Worm (Caenorhabditis elegans) whole organism, young adult: ENCODE measurements around the gene mab-21.

Experiments
- B0019.2 ChIP-seq: fragments of 200-800 bp; sonication (Bioruptor generic); conservative IDR thresholded peaks from 2 replicates; pipeline ENCODE4 v1.3.6; 2022; ENCODE audit warnings: missing genetic modification reagents, missing genetic modification characterization, missing compliant biosample characterization
- C06A6.2 ChIP-seq: fragments of 200-800 bp; sonication (Bioruptor generic); conservative IDR thresholded peaks from 2 replicates; pipeline ENCODE4 v1.3.6; 2022; ENCODE audit warnings: missing genetic modification characterization, missing compliant biosample characterization
- F10E7.11 ChIP-seq: sonication (generic microtip); optimal IDR thresholded peaks from 2 replicates; lab custom pipeline; 2017; ENCODE audit warnings: mild to moderate bottlenecking, missing genetic modification characterization, moderate library complexity, missing compliant biosample characterization
- F39B2.1 ChIP-seq: fragments of 200-800 bp; sonication (Bioruptor generic); IDR thresholded peaks from 2 replicates; pipeline ENCODE4 v1.3.6; 2022; ENCODE audit warnings: missing genetic modification reagents, missing genetic modification characterization, missing compliant biosample characterization
- F57C9.4 ChIP-seq: sonication (generic microtip); optimal IDR thresholded peaks from 2 replicates; lab custom pipeline; 2017; ENCODE audit warnings: mild to moderate bottlenecking, missing genetic modification characterization, missing compliant biosample characterization
- T26A5.8 ChIP-seq: sonication (generic microtip); optimal IDR thresholded peaks from 2 replicates; lab custom pipeline; 2016; ENCODE audit warnings: missing genetic modification characterization, missing compliant biosample characterization
- bed-2 ChIP-seq: fragments of 200-800 bp; sonication (Bioruptor generic); IDR thresholded peaks from 2 replicates; pipeline ENCODE4 v1.3.6; 2022; ENCODE audit warnings: missing genetic modification reagents, missing genetic modification characterization, missing compliant biosample characterization
- ccch-3 ChIP-seq: fragments of 200-800 bp; sonication (Bioruptor generic); optimal IDR thresholded peaks from 2 replicates; lab custom pipeline; 2018; ENCODE audit warnings: mild to moderate bottlenecking, missing genetic modification characterization, missing compliant biosample characterization
- cebp-1 ChIP-seq, 2 experiments: fragments of 200-800 bp in 1 of 2; sonication (Bioruptor generic) in 1 of 2; sonication (generic microtip) in 1 of 2; IDR thresholded peaks in 1 of 2; optimal IDR thresholded peaks in 1 of 2; 2 replicates each; pipeline versions ENCODE4 v1.3.6 to Lab custom; 2017 to 2022; ENCODE audit warnings: missing compliant biosample characterization in 2 of 2, missing genetic modification characterization in 2 of 2, mild to moderate bottlenecking in 1 of 2, missing genetic modification reagents in 1 of 2, moderate library complexity in 1 of 2
- ceh-27 ChIP-seq: fragments of 200-800 bp; sonication (Bioruptor generic); optimal IDR thresholded peaks from 2 replicates; lab custom pipeline; 2018; ENCODE audit warnings: mild to moderate bottlenecking, missing genetic modification characterization, moderate library complexity, missing compliant biosample characterization
- ceh-58 ChIP-seq: fragments of 200-800 bp; sonication (Bioruptor generic); IDR thresholded peaks from 2 replicates; pipeline ENCODE4 v1.3.6; 2022; ENCODE audit warnings: missing genetic modification characterization, missing compliant biosample characterization
- efl-1 ChIP-seq: fragments of 150-350 bp; optimal IDR thresholded peaks from 2 replicates; lab custom pipeline; 2014; ENCODE audit warnings: missing biosample characterization, missing genetic modification reagents, missing genetic modification characterization
- fkh-3 ChIP-seq: sonication (generic microtip); optimal IDR thresholded peaks from 2 replicates; lab custom pipeline; 2016; ENCODE audit warnings: mild to moderate bottlenecking, missing genetic modification characterization, missing compliant biosample characterization
- lag-1 ChIP-seq: fragments of 200-800 bp; sonication (Bioruptor generic); IDR thresholded peaks from 2 replicates; pipeline ENCODE4 v1.3.6; 2022; ENCODE audit warnings: missing genetic modification reagents, missing genetic modification characterization, missing compliant biosample characterization
- let-607 ChIP-seq, 2 experiments: fragments of 200-800 bp in 1 of 2; sonication (Bioruptor generic) in 1 of 2; sonication (generic microtip) in 1 of 2; optimal IDR thresholded peaks; 2 replicates each; lab custom pipeline; 2016 to 2018; ENCODE audit warnings: mild to moderate bottlenecking in 2 of 2, missing compliant biosample characterization in 2 of 2, missing genetic modification characterization in 2 of 2, moderate library complexity in 2 of 2, missing genotype in 1 of 2
- lin-40 ChIP-seq: sonication (generic microtip); optimal IDR thresholded peaks from 2 replicates; lab custom pipeline; 2016; ENCODE audit warnings: missing genetic modification characterization, mild to moderate bottlenecking, missing compliant biosample characterization, missing genotype, missing genetic modification reagents
- lir-1 ChIP-seq: fragments of 200-800 bp; sonication (Bioruptor generic); conservative IDR thresholded peaks from 2 replicates; pipeline ENCODE4 v1.3.6; 2022; ENCODE audit warnings: missing genetic modification reagents, missing genetic modification characterization, missing compliant biosample characterization
- mel-28 ChIP-seq: sonication (generic microtip); optimal IDR thresholded peaks from 2 replicates; lab custom pipeline; 2016; ENCODE audit warnings: borderline replicate concordance, mild to moderate bottlenecking, missing genetic modification characterization, missing compliant biosample characterization
- nhr-179 ChIP-seq: sonication (generic microtip); optimal IDR thresholded peaks from 2 replicates; lab custom pipeline; 2016; ENCODE audit warnings: mild to moderate bottlenecking, missing genetic modification characterization, missing compliant biosample characterization
- nhr-27 ChIP-seq: fragments of 200-800 bp; sonication (Bioruptor generic); optimal IDR thresholded peaks from 2 replicates; lab custom pipeline; 2018; ENCODE audit warnings: mild to moderate bottlenecking, missing genetic modification characterization, moderate library complexity, missing compliant biosample characterization
- nhr-80 ChIP-seq: sonication (generic microtip); optimal IDR thresholded peaks from 2 replicates; lab custom pipeline; 2016; ENCODE audit warnings: missing genetic modification characterization, missing compliant biosample characterization
- repo-1 ChIP-seq: sonication (generic microtip); optimal IDR thresholded peaks from 2 replicates; lab custom pipeline; 2017; ENCODE audit warnings: mild to moderate bottlenecking, missing genetic modification characterization, missing compliant biosample characterization
- rpc-1 ChIP-seq, 2 experiments: fragments of 150-350 bp in 1 of 2; sonication (generic microtip) in 1 of 2; optimal IDR thresholded peaks; 2 replicates each; lab custom pipeline; 2014 to 2018; ENCODE audit warnings: missing biosample characterization in 1 of 2, missing genetic modification characterization in 1 of 2, missing genetic modification reagents in 1 of 2, missing genotype in 1 of 2
- sea-2 ChIP-seq: fragments of 200-800 bp; sonication (Bioruptor generic); IDR thresholded peaks from 2 replicates; pipeline ENCODE4 v1.3.6; 2022; ENCODE audit warnings: missing genetic modification characterization, missing compliant biosample characterization
- snpc-1.3 ChIP-seq: sonication (generic microtip); optimal IDR thresholded peaks from 2 replicates; lab custom pipeline; 2017; ENCODE audit warnings: missing genetic modification characterization, mild to moderate bottlenecking, missing compliant biosample characterization, antibody characterized with exemption, moderate library complexity, missing genotype, missing genetic modification reagents; ENCODE audit not compliant: insufficient read depth
- snpc-3.4 ChIP-seq: sonication (generic microtip); optimal IDR thresholded peaks from 2 replicates; lab custom pipeline; 2017; ENCODE audit warnings: missing genetic modification characterization, mild to moderate bottlenecking, missing compliant biosample characterization, antibody characterized with exemption, moderate library complexity, missing genotype, missing genetic modification reagents
- unc-62 ChIP-seq: fragments of 150-350 bp; optimal IDR thresholded peaks from 2 replicates; lab custom pipeline; 2014; ENCODE audit warnings: missing biosample characterization, missing genetic modification reagents, missing genetic modification characterization
- ztf-25 ChIP-seq: fragments of 200-800 bp; sonication (Bioruptor generic); IDR thresholded peaks from 2 replicates; pipeline ENCODE4 v1.3.6; 2022; ENCODE audit warnings: missing genetic modification reagents, missing genetic modification characterization, missing compliant biosample characterization
- ztf-26 ChIP-seq: sonication (generic microtip); optimal IDR thresholded peaks from 2 replicates; lab custom pipeline; 2017; ENCODE audit warnings: missing genetic modification characterization, missing compliant biosample characterization

mab-21 gene

DNA sequence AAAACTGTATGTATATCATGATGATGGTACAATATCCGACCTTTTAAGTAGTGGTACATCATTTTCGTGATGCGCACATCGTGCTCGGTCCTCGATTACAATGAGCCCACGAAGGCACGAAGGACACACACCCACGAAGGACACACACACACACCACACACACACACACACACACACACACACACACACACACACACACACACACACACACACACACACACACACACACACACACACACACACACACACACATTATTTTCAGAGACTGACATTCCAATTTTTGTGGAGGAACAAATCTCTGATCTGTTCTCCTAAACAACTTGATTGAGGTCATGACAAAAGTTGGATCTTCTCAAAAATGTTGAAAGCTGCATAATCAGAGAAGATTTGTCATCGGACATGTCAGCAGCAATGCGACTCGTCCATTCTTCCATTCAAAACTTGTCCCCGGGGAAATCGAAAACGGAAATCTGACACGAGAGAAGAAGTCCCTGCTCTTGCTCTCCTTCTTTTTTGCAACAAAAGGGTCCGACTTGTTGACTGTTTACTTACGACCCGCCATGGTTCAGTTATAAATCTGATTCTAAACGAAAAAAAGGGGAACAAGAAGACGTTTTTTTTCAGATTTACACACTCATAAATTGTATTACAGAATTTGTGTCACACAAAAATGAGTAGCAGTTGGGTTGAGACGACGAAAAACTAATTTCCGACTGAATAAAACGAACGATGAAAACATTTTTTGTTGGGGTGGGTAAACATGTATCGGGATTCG, 25.8 kb downstream of the mab-21 start (continued):
- TF ChIP-seq F39B2.1 (GFP tag; lab: Robert Waterston, UW) (no peak), let-607 (tag; optimal IDR thresholded peaks at IDR 0.05; lab: Kevin White, UChicago) (no peak), mel-28 (tag; lab: Kevin White, UChicago) (no peak), F10E7.11 (no peak), lir-1 (peak; percentile 76)

- TF ChIP-seq B0019.2 (no peak), bed-2 (GFP tag; lab: Robert Waterston, UW) (no peak), ceh-58 (GFP tag; lab: Robert Waterston, UW) (no peak), F10E7.11 (no peak), snpc-3.4 (no peak), ccch-3 (GFP tag; lab: Kevin White, UChicago) (no peak), repo-1 (no peak), snpc-1.3 (tag; lab: Kevin White, UChicago) (no peak), unc-62 (GFP tag; lab: Kevin White, UChicago) (no peak), rpc-1 (optimal IDR thresholded peaks at IDR 0.05; lab: Kevin White, UChicago) (no peak), rpc-1 (tag; optimal IDR thresholded peaks at IDR 0.05; lab: Kevin White, UChicago) (no peak)
Observed at ce11 chrIII:4628165-4628564, 27.6 kb downstream of the mab-21 start, which contains the start of gene clec-151. TSS of gene clec-151 (plus strand) at chrIII:4628465.

DNA sequence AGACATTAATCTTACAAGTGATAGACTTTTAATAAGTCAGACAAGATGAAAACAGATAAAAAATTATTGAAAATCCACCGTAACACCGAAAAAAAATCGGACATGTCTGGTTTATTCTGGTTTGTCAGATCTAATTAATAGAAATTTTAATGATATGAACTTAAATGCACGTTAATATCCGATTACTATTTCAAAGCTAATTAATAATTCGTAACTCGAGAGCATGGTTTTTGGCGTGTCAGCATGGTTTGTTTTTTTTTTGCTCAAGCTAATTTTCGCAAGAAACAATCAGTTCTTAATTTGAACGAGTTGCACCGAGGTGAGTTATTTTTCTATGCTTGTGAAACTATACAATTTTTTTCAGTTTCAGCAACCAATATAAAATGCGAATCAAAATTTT, 34.4 kb downstream of the mab-21 start, which contains the start of gene clec-153:
Gene clec-153, plus strand, starts transcription at position 301 of the 400 bp plus-strand sequence.
- TF ChIP-seq C06A6.2 (no peak), sea-2 (GFP tag; lab: Robert Waterston, UW) (no peak), F39B2.1 (GFP tag; lab: Robert Waterston, UW) (no peak), fkh-3 (no peak), nhr-27 (no peak), F57C9.4 (tag; lab: Kevin White, UChicago) (no peak), efl-1 (GFP tag; lab: Kevin White, UChicago) (no peak), lin-40 (tag; lab: Kevin White, UChicago) (no peak), lag-1 (no peak), ztf-25 (GFP tag; lab: Robert Waterston, UW) (no peak), ceh-27 (GFP tag; lab: Kevin White, UChicago) (no peak), T26A5.8 (no peak), nhr-179 (no peak)

- TF ChIP-seq nhr-80 (tag; lab: Kevin White, UChicago) (peak; percentile 61), ztf-26 (tag; lab: Kevin White, UChicago) (no peak)
Observed at ce11 chrIII:4643262-4643661, 42.7 kb downstream of the mab-21 start, which contains the start of gene pfas-1. TSS of gene pfas-1 (minus strand) at chrIII:4643310.

DNA sequence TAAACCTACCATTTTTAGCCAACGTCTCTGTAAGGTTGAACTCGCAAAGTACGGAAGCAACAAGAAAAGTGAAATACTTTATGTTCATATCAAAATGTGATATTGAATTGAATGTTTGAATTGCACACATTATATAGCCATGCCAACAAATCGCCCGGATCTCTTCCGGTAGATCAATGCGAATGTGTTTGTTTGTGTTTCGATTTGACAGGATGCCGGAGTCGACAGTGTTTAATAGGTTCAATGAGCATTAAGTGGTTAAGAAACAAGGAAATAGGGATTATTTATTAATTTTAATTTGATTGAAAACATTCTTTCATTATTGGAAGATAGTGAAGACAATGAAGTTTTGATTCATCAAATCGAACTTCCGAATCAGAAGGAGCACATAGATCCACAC, 45.7 kb downstream of the mab-21 start, which contains the start of gene pqn-29:
Gene pqn-29, minus strand, starts transcription at position 101 of the 400 bp plus-strand sequence.
- TF ChIP-seq ccch-3 (GFP tag; lab: Kevin White, UChicago) = no peak

ce11 chrIII:4647341-4647740, 46.8 kb downstream of the mab-21 start:
- TF ChIP-seq B0019.2 (no peak), ztf-26 (tag; lab: Kevin White, UChicago) (no peak), T26A5.8 (no peak), cebp-1 (GFP tag; IDR thresholded peaks at IDR 0.05; lab: Robert Waterston, UW) (no peak), cebp-1 (tag; optimal IDR thresholded peaks at IDR 0.05; lab: Kevin White, UChicago) (no peak)
